Worm (Caenorhabditis elegans): Measurements from ENCODE around the gene fat-1.

ce11 chrIV:13330547-13330946 is 15.1 kb downstream of the fat-1 start:
- TF ChIP-seq elt-3 (tag; optimal IDR thresholded peaks at IDR 0.05) (no peak), lsy-2 (tag; optimal IDR thresholded peaks at IDR 0.05) (no peak)

Measured in whole organism, L2 larva.